Fruit fly (Drosophila melanogaster): ENCODE measurements around the gene Mgat3.
A peak's percentile ranks its signal among the peaks of the same experiment; 100 is the strongest.
"Not testable (repeated sequence)": the region's sequence is repeated elsewhere in the genome, so short reads cannot be mapped to it uniquely, and the experiment has no call there.

Gene Mgat3

DNA sequence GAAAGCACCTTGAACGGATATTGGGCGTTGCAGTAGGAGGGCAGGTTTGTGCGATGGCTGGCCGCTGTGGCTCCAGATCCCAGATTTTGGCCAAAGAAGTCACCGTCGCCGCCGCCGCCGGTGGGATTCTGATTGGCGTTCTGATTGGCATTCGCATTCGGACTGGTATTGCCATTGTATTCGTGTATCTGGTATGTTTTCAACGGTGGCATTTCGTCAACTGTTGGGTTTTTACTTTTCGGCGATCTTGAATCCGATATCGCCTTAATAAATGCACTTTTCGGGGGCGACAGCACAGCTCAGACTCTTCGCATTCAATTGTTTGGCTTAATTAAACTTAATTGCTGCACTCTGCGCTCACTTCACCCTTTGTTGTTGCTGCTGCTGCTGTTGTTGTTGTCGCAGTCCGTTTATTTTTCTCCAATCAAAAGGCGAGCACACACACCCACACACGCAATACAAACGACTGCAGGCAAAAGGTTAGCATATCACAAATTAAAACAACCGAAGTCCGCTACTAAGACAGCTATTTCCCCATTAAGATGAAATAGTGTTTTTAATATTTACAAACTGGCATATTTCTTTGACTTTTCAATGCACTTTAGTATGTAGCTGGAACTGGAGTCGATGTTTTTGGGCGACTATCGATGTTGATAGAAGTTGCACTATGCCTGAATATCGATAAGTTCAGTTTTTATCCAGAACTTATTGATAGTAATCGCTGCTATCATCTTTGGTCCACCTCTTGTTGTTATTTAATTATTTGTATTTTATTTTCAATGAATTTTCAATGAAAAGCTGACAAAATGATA, 37.1 kb upstream of the Mgat3 start, which contains the start of the genes CG9426 and mRF1:
Gene CG9426, minus strand, starts transcription at position 643 of the 812 bp plus-strand sequence.
Gene mRF1, plus strand, starts transcription at position 699 of the 812 bp plus-strand sequence.
- TF ChIP-seq CG15710 (tag; optimal IDR thresholded peaks at IDR 0.05) (no peak), EcR (GFP tag; optimal IDR thresholded peaks at IDR 0.05) (peak; percentile 22)

dm6 chr2L:13215640-13216129, 33.3 kb upstream of the Mgat3 start:
- TF ChIP-seq CG4496 (GFP tag; IDR thresholded peaks at IDR 0.05) (peak; percentile 62; the same call in 1 of the 3 replicates), Ets98B (GFP tag; IDR thresholded peaks at IDR 0.05) (0 out of 2 replicates have a peak, but pooled peaks have one; percentile 42), D1 (tag; optimal IDR thresholded peaks at IDR 0.05) (peak; percentile 48), CG32121 (GFP tag; IDR thresholded peaks at IDR 0.05) (peak; percentile 47; the same call in 1 of the 2 replicates)

- no peak for TF ChIP-seq CG9948 (tag; optimal IDR thresholded peaks at IDR 0.05)
- no peak for TF ChIP-seq Snoo (tag; optimal IDR thresholded peaks at IDR 0.05)
- no peak for TF ChIP-seq fd96Ca (GFP tag; IDR thresholded peaks at IDR 0.05)
- TF ChIP-seq CG8301 (tag; optimal IDR thresholded peaks at IDR 0.05), result no peak
- no peak for TF ChIP-seq CG32121 (GFP tag; IDR thresholded peaks at IDR 0.05)
- no peak for TF ChIP-seq CG17806 (tag; optimal IDR thresholded peaks at IDR 0.05)
- TF ChIP-seq Pif1A (GFP tag; optimal IDR thresholded peaks at IDR 0.05), result no peak
- TF ChIP-seq CG34367 (tag; optimal IDR thresholded peaks at IDR 0.05), result no peak
- no peak for TF ChIP-seq D1 (tag; optimal IDR thresholded peaks at IDR 0.05)
- no peak for TF ChIP-seq CG13204 (GFP tag; optimal IDR thresholded peaks at IDR 0.05)
- TF ChIP-seq CG10348 (GFP tag; IDR thresholded peaks at IDR 0.05), result no peak
- no peak for TF ChIP-seq Pif1B (GFP tag; optimal IDR thresholded peaks at IDR 0.05)
- TF ChIP-seq CG8159 (tag; optimal IDR thresholded peaks at IDR 0.05), result no peak
- no peak for TF ChIP-seq CG14655 (GFP tag; optimal IDR thresholded peaks at IDR 0.05)
- no peak for TF ChIP-seq Ets98B (GFP tag; IDR thresholded peaks at IDR 0.05)
- TF ChIP-seq CG15710 (tag; optimal IDR thresholded peaks at IDR 0.05), result no peak
- no peak for TF ChIP-seq EcR (GFP tag; optimal IDR thresholded peaks at IDR 0.05)
- no peak for TF ChIP-seq gl (tag; optimal IDR thresholded peaks at IDR 0.05)
- no peak for TF ChIP-seq rn (GFP tag; IDR thresholded peaks at IDR 0.05)
Measured at dm6 chr2L:13215010-13215409, 32.6 kb upstream of the Mgat3 start, which contains the start of gene kek4. Gene kek4 (minus strand): TSS chr2L:13215350.

DNA sequence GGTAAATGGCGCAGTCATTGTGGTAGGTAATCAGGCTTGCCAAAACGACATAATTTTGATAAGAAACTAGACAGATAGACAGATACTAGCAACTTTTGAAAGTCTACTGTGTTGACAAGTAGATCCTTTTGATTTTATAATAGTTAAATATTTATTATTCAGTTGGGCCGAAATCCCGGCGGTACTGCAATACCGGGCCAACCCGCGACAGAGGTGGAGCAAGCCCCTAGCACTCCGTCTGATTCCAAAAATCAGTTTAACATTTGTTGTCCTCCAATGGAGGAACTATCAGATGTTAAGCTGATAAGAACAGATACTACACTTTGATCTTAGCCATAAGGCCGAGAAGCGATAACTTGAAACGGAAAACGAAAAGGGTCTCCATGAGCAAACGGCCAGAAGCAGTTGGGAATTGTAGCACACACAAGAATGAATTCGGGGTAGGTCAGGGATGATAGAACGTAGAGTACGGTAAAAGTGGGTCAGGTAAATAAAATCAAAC, 29.4 kb upstream of the Mgat3 start, which contains the start of gene CG15482:
Gene CG15482, minus strand, starts transcription at position 51 of the 502 bp plus-strand sequence.
- not testable (repeated sequence) for TF ChIP-seq Snoo (tag; optimal IDR thresholded peaks at IDR 0.05); CG14655 (GFP tag; optimal IDR thresholded peaks at IDR 0.05); CG32121 (GFP tag; IDR thresholded peaks at IDR 0.05)

dm6 chr2L:13206857-13207463, 24.6 kb upstream of the Mgat3 start:
- TF ChIP-seq CG9948 (tag; optimal IDR thresholded peaks at IDR 0.05) (no peak), CG4496 (GFP tag; IDR thresholded peaks at IDR 0.05) (0 out of 3 replicates have a peak, but pooled peaks have one; percentile 13), CG32121 (GFP tag; IDR thresholded peaks at IDR 0.05) (peak; percentile 17; the same call in 1 of the 2 replicates)

- TF ChIP-seq CG12605 (GFP tag; IDR thresholded peaks at IDR 0.05) (peak; percentile 62; the same call in 1 of the 2 replicates), Snoo (tag; optimal IDR thresholded peaks at IDR 0.05) (no peak), CG8159 (tag; optimal IDR thresholded peaks at IDR 0.05) (no peak), EcR (GFP tag; optimal IDR thresholded peaks at IDR 0.05) (peak; percentile 92), Pif1B (GFP tag; optimal IDR thresholded peaks at IDR 0.05) (no peak), Ets98B (GFP tag; IDR thresholded peaks at IDR 0.05) (peak; percentile 48), CG34367 (tag; optimal IDR thresholded peaks at IDR 0.05) (no peak), CG15710 (tag; optimal IDR thresholded peaks at IDR 0.05) (no peak), CG14655 (GFP tag; optimal IDR thresholded peaks at IDR 0.05) (no peak), CG32121 (GFP tag; IDR thresholded peaks at IDR 0.05) (peak; percentile 36; the same call in 1 of the 2 replicates)
Measured at dm6 chr2L:13206077-13206668, 23.8 kb upstream of the Mgat3 start.

Measured in whole organism, pupa.